Fruit fly (Drosophila melanogaster) whole organism, embryonic: ENCODE data around the gene janA.

Experiments used
- Adf1 ChIP-seq: fragments of 200-800 bp; sonication (Bioruptor generic); IDR thresholded peaks from 2 replicates; pipeline ENCODE4 v1.3.6; 2022; ENCODE audit warnings: missing biosample characterization, missing genetic modification characterization
- Bgb ChIP-seq: fragments of 200-800 bp; sonication (Bioruptor generic); IDR thresholded peaks from 2 replicates; pipeline ENCODE4 v1.3.6; 2022; ENCODE audit warnings: missing biosample characterization, missing genetic modification characterization; ENCODE audit not compliant: partially characterized antibody
- CG10321 ChIP-seq: fragments of 200-800 bp; sonication (Bioruptor generic); IDR thresholded peaks from 2 replicates; pipeline ENCODE4 v1.3.6; 2022; ENCODE audit warnings: missing biosample characterization, missing genetic modification characterization
- CG10366 ChIP-seq: fragments of 200-800 bp; sonication (Bioruptor generic); IDR thresholded peaks from 2 replicates; pipeline ENCODE4 v1.3.6; 2022; ENCODE audit warnings: missing biosample characterization, missing genetic modification characterization
- CG12942 ChIP-seq: fragments of 200-800 bp; sonication (Bioruptor generic); optimal IDR thresholded peaks from 3 replicates; lab custom pipeline; 2016; ENCODE audit warnings: missing biosample characterization, missing genetic modification characterization
- CG13296 ChIP-seq: fragments of 200-800 bp; sonication (Bioruptor generic); optimal IDR thresholded peaks from 3 replicates; lab custom pipeline; 2018; ENCODE audit warnings: missing biosample characterization, mild to moderate bottlenecking, missing genetic modification characterization
- CG14710 ChIP-seq: fragments of 200-800 bp; sonication (Bioruptor generic); optimal IDR thresholded peaks from 3 replicates; lab custom pipeline; 2019; ENCODE audit warnings: missing biosample characterization, mild to moderate bottlenecking, missing genetic modification characterization, moderate library complexity
- CG14965 ChIP-seq: fragments of 200-800 bp; sonication (Bioruptor generic); optimal IDR thresholded peaks from 2 replicates; lab custom pipeline; 2016; ENCODE audit warnings: missing biosample characterization, missing genetic modification characterization, borderline replicate concordance
- CG1603 ChIP-seq: fragments of 200-800 bp; sonication (Bioruptor generic); optimal IDR thresholded peaks from 2 replicates; lab custom pipeline; 2019; ENCODE audit warnings: missing biosample characterization, mild to moderate bottlenecking, missing genetic modification characterization, moderate library complexity
- CG17612 ChIP-seq: fragments of 200-800 bp; sonication (Bioruptor generic); IDR thresholded peaks from 2 replicates; pipeline ENCODE4 v1.3.6; 2022; ENCODE audit warnings: missing biosample characterization, missing genetic modification characterization
- CG31224 ChIP-seq: fragments of 200-800 bp; sonication (Bioruptor generic); IDR thresholded peaks from 2 replicates; pipeline ENCODE4 v1.3.6; 2022; ENCODE audit warnings: missing biosample characterization, missing genetic modification characterization
- CG31388 ChIP-seq: fragments of 200-800 bp; sonication (Bioruptor generic); optimal IDR thresholded peaks from 2 replicates; lab custom pipeline; 2016; ENCODE audit warnings: missing biosample characterization, missing genetic modification characterization
- CG33557 ChIP-seq: fragments of 200-800 bp; sonication (Bioruptor generic); optimal IDR thresholded peaks from 2 replicates; lab custom pipeline; 2019; ENCODE audit warnings: missing biosample characterization, mild to moderate bottlenecking, missing genetic modification characterization, moderate library complexity
- CG34376 ChIP-seq: fragments of 200-800 bp; sonication (Bioruptor generic); optimal IDR thresholded peaks from 2 replicates; lab custom pipeline; 2018; ENCODE audit warnings: missing biosample characterization, mild to moderate bottlenecking, missing genetic modification characterization
- CG3838 ChIP-seq: fragments of 200-800 bp; sonication (Bioruptor generic); optimal IDR thresholded peaks from 3 replicates; lab custom pipeline; 2016; ENCODE audit warnings: missing biosample characterization, missing genetic modification characterization
- CG4707 ChIP-seq: fragments of 200-800 bp; sonication (Bioruptor generic); optimal IDR thresholded peaks from 2 replicates; lab custom pipeline; 2018; ENCODE audit warnings: missing biosample characterization, mild to moderate bottlenecking, missing genetic modification characterization, moderate library complexity
- CG4820 ChIP-seq: fragments of 200-800 bp; sonication (Bioruptor generic); optimal IDR thresholded peaks from 3 replicates; lab custom pipeline; 2016; ENCODE audit warnings: missing biosample characterization, missing genetic modification characterization
- CG7839 ChIP-seq: fragments of 200-800 bp; sonication (Bioruptor generic); optimal IDR thresholded peaks from 3 replicates; lab custom pipeline; 2018; ENCODE audit warnings: missing biosample characterization, mild to moderate bottlenecking, missing genetic modification characterization, moderate library complexity
- CG7928 ChIP-seq: fragments of 200-800 bp; sonication (Bioruptor generic); optimal IDR thresholded peaks from 2 replicates; lab custom pipeline; 2017; ENCODE audit warnings: missing biosample characterization, mild to moderate bottlenecking, missing genetic modification characterization
- CG9215 ChIP-seq: fragments of 200-800 bp; sonication (Bioruptor generic); IDR thresholded peaks from 2 replicates; pipeline ENCODE4 v1.3.6; 2022; ENCODE audit warnings: missing biosample characterization, missing genetic modification characterization
- Eip74EF ChIP-seq, 2 experiments: fragments of 200-800 bp in 1 of 2; fragments of >200 bp in 1 of 2; sonication (Bioruptor generic) in 1 of 2; optimal IDR thresholded peaks; 2 replicates each; lab custom pipeline; 2017 to 2019; ENCODE audit warnings: missing biosample characterization in 2 of 2, missing genetic modification characterization in 2 of 2, mild to moderate bottlenecking in 1 of 2, moderate library complexity in 1 of 2
- Ets97D ChIP-seq: fragments of 200-800 bp; sonication (Bioruptor generic); optimal IDR thresholded peaks from 3 replicates; lab custom pipeline; 2016; ENCODE audit warnings: missing biosample characterization, missing genetic modification characterization
- Gug ChIP-seq: fragments of 200-800 bp; sonication (Bioruptor generic); IDR thresholded peaks from 4 replicates; pipeline ENCODE4 v1.3.6; 2022; ENCODE audit warnings: missing biosample characterization, missing genetic modification characterization
- HHEX ChIP-seq: fragments of 200-800 bp; sonication (Bioruptor generic); optimal IDR thresholded peaks from 3 replicates; lab custom pipeline; 2017; ENCODE audit warnings: missing biosample characterization, mild to moderate bottlenecking, missing genetic modification characterization, missing genetic modification reagents
- Hey ChIP-seq: fragments of 200-800 bp; sonication (Bioruptor generic); optimal IDR thresholded peaks from 3 replicates; lab custom pipeline; 2018; ENCODE audit warnings: missing biosample characterization, mild to moderate bottlenecking, missing genetic modification characterization
- HmgZ ChIP-seq: fragments of 200-800 bp; sonication (Bioruptor generic); optimal IDR thresholded peaks from 2 replicates; lab custom pipeline; 2018; ENCODE audit warnings: missing biosample characterization, mild to moderate bottlenecking, missing genetic modification characterization
- Med ChIP-seq: fragments of 200-800 bp; sonication (Bioruptor generic); peaks from one replicate; lab custom pipeline; 2016; ENCODE audit warnings: missing biosample characterization, missing genetic modification characterization, mild to moderate bottlenecking, inconsistent platforms, moderate library complexity
- NC2α ChIP-seq: fragments of 200-800 bp; sonication (Bioruptor generic); optimal IDR thresholded peaks from 2 replicates; lab custom pipeline; 2016; ENCODE audit warnings: missing biosample characterization, missing genetic modification characterization
- NK7.1 ChIP-seq: fragments of 200-800 bp; sonication (Bioruptor generic); optimal IDR thresholded peaks from 3 replicates; lab custom pipeline; 2016; ENCODE audit warnings: missing biosample characterization, missing genetic modification characterization
- Sin3A ChIP-seq: fragments of >200 bp; optimal IDR thresholded peaks from 2 replicates; lab custom pipeline; 2018
- Sox102F ChIP-seq: fragments of 200-800 bp; sonication (Bioruptor generic); optimal IDR thresholded peaks from 2 replicates; lab custom pipeline; 2018; ENCODE audit warnings: missing biosample characterization, mild to moderate bottlenecking, missing genetic modification characterization, moderate library complexity
- Usf ChIP-seq: fragments of 200-800 bp; sonication (Bioruptor generic); optimal IDR thresholded peaks from 2 replicates; lab custom pipeline; 2017; ENCODE audit warnings: missing genotype, missing biosample characterization, missing genetic modification characterization
- Xbp1 ChIP-seq: fragments of 200-800 bp; sonication (Bioruptor generic); optimal IDR thresholded peaks from 3 replicates; lab custom pipeline; 2016; ENCODE audit warnings: missing biosample characterization, mild to moderate bottlenecking, missing genetic modification characterization
- al ChIP-seq: fragments of 200-800 bp; sonication (Bioruptor generic); IDR thresholded peaks from 2 replicates; pipeline ENCODE4 v1.3.6; 2022; ENCODE audit warnings: missing biosample characterization, missing genetic modification characterization
- az2 ChIP-seq: fragments of 200-800 bp; sonication (Bioruptor generic); optimal IDR thresholded peaks from 3 replicates; lab custom pipeline; 2016; ENCODE audit warnings: missing biosample characterization, missing genetic modification characterization
- bcd ChIP-seq: fragments of 200-800 bp; sonication (Bioruptor generic); optimal IDR thresholded peaks from 2 replicates; lab custom pipeline; 2017; ENCODE audit warnings: missing biosample characterization, mild to moderate bottlenecking, missing genetic modification characterization
- cas ChIP-seq: fragments of 200-800 bp; sonication (Bioruptor generic); IDR thresholded peaks from 2 replicates; pipeline ENCODE4 v1.3.6; 2022; ENCODE audit warnings: missing biosample characterization, missing genetic modification characterization
- chinmo ChIP-seq: fragments of 200-800 bp; sonication (Bioruptor generic); IDR thresholded peaks from 4 replicates; pipeline ENCODE4 v1.3.6; 2022; ENCODE audit warnings: missing biosample characterization, missing genetic modification characterization; ENCODE audit not compliant: partially characterized antibody
- disco-r ChIP-seq: fragments of 200-800 bp; sonication (Bioruptor generic); optimal IDR thresholded peaks from 2 replicates; lab custom pipeline; 2016; ENCODE audit warnings: missing biosample characterization, missing genetic modification characterization
- dmrt11E ChIP-seq: fragments of 200-800 bp; sonication (Bioruptor generic); optimal IDR thresholded peaks from 3 replicates; lab custom pipeline; 2018; ENCODE audit warnings: missing biosample characterization, mild to moderate bottlenecking, missing genetic modification characterization, moderate library complexity
- fd102C ChIP-seq: fragments of 200-800 bp; sonication (Bioruptor generic); optimal IDR thresholded peaks from 2 replicates; lab custom pipeline; 2018; ENCODE audit warnings: missing biosample characterization, mild to moderate bottlenecking, missing genetic modification characterization, moderate library complexity
- h ChIP-seq: fragments of >200 bp; optimal IDR thresholded peaks from 2 replicates; lab custom pipeline; 2017
- org-1 ChIP-seq: fragments of 200-800 bp; sonication (Bioruptor generic); optimal IDR thresholded peaks from 2 replicates; lab custom pipeline; 2017; ENCODE audit warnings: missing biosample characterization, missing genetic modification characterization
- peb ChIP-seq: fragments of 200-800 bp; sonication (Bioruptor generic); IDR thresholded peaks from 2 replicates; pipeline ENCODE4 v1.3.6; 2022; ENCODE audit warnings: missing biosample characterization, missing genetic modification characterization
- ro ChIP-seq: fragments of 200-800 bp; sonication (Bioruptor generic); IDR thresholded peaks from 2 replicates; pipeline ENCODE4 v1.3.6; 2022; ENCODE audit warnings: missing biosample characterization, missing genetic modification characterization
- schlank ChIP-seq: fragments of 200-800 bp; sonication (Bioruptor generic); optimal IDR thresholded peaks from 2 replicates; lab custom pipeline; 2018; ENCODE audit warnings: missing biosample characterization, mild to moderate bottlenecking, missing genetic modification characterization
- sd ChIP-seq: fragments of 200-800 bp; sonication (Bioruptor generic); optimal IDR thresholded peaks from 3 replicates; lab custom pipeline; 2018; ENCODE audit warnings: missing biosample characterization, mild to moderate bottlenecking, missing genetic modification characterization, moderate library complexity
- sr ChIP-seq: fragments of 200-800 bp; sonication (Bioruptor generic); IDR thresholded peaks from 3 replicates; pipeline ENCODE4 v1.3.6; 2022; ENCODE audit warnings: missing biosample characterization, missing genetic modification characterization
- trh ChIP-seq: fragments of 200-800 bp; sonication (Bioruptor generic); optimal IDR thresholded peaks from 2 replicates; lab custom pipeline; 2016; ENCODE audit warnings: missing biosample characterization, missing genetic modification characterization
- twi ChIP-seq: fragments of 200-800 bp; optimal IDR thresholded peaks from 2 replicates; lab custom pipeline; 2019; ENCODE audit warnings: missing biosample characterization, mild to moderate bottlenecking, missing genetic modification characterization, moderate library complexity
- unpg ChIP-seq: fragments of 200-800 bp; sonication (Bioruptor generic); optimal IDR thresholded peaks from 3 replicates; lab custom pipeline; 2018; ENCODE audit warnings: missing biosample characterization, mild to moderate bottlenecking, missing genetic modification characterization, moderate library complexity

Gene janA

DNA sequence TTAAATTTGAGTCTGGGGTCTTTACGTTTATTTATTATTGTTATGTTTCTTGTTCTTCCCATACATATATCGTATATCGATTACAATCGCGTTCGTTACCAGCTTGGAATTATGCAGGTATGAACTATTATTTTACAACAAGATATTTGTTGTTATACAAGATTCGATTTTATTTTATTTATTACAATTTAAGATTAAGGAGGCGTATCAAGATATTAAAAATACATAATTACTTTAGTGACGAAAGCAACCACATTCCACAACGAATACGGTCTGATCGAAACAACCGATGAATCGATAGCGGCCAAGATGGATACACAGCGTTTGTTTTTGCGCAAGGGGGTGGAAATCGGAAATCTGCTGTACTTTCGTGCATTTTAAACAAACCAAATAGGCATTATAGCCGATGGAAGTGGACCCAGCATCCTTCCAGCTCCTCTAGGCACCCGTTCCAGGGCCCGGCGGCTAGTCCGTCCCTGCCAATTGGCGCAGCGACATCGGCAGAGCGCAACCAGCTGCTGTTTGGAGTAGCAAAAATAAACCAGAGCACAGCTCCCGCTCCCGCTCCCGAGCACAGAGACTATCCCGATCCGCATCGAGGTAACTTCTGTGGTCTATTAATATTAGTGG, 41.6 kb downstream of the janA start, which contains the start of the genes CG15525 and CG11504 (continued):
- TF ChIP-seq Eip74EF (GFP tag; optimal IDR thresholded peaks at IDR 0.05; lab: Kevin White, UChicago) (no peak), CG4707 (no peak), CG14710 (tag; lab: Kevin White, UChicago) (peak; percentile 72), fd102C (GFP tag; lab: Kevin White, UChicago) (no peak), Bgb (peak; percentile 91), disco-r (GFP tag; lab: Kevin White, UChicago) (no peak), CG33557 (no peak), bcd (GFP tag; lab: Kevin White, UChicago) (no peak), Usf (GFP tag; lab: Kevin White, UChicago) (no peak), Gug (GFP tag; lab: Robert Waterston, UW) (peak; percentile 75; the same call in 3 of the 4 replicates), CG31224 (GFP tag; lab: Robert Waterston, UW) (no peak), Med (GFP tag; lab: Kevin White, UChicago) (peak; percentile 84), Sox102F (GFP tag; lab: Kevin White, UChicago) (no peak), HmgZ (tag; lab: Kevin White, UChicago) (peak; percentile 63), schlank (tag; lab: Kevin White, UChicago) (no peak), CG31388 (GFP tag; lab: Kevin White, UChicago) (no peak), HHEX (no peak), CG9215 (GFP tag; lab: Robert Waterston, UW) (peak; percentile 57), Sin3A (lab: Kevin White, UChicago) (peak; percentile 48), h (lab: Kevin White, UChicago) (no peak), az2 (GFP tag; lab: Kevin White, UChicago) (peak; percentile 51), CG1603 (tag; lab: Kevin White, UChicago) (peak; percentile 64), al (GFP tag; lab: Robert Waterston, UW) (peak; percentile 50), chinmo (peak; percentile 85; the same call in 1 of the 4 replicates), CG14965 (no peak), sr (GFP tag; lab: Robert Waterston, UW) (no peak), unpg (GFP tag; lab: Kevin White, UChicago) (no peak), CG12942 (GFP tag; lab: Kevin White, UChicago) (peak; percentile 26), CG7928 (GFP tag; lab: Kevin White, UChicago) (no peak), CG10366 (GFP tag; lab: Robert Waterston, UW) (peak; percentile 54; the same call in 1 of the 2 replicates), CG13296 (GFP tag; lab: Kevin White, UChicago) (no peak), trh (no peak), CG10321 (no peak), twi (tag; lab: Kevin White, UChicago) (no peak), cas (GFP tag; lab: Robert Waterston, UW) (peak; percentile 8; the same call in 1 of the 2 replicates), CG3838 (peak; percentile 40), ro (GFP tag; lab: Robert Waterston, UW) (no peak), CG34376 (no peak), dmrt11E (tag; lab: Kevin White, UChicago) (no peak), NK7.1 (GFP tag; lab: Kevin White, UChicago) (no peak), Ets97D (peak; percentile 70), sd (tag; lab: Kevin White, UChicago) (no peak), CG17612 (GFP tag; lab: Robert Waterston, UW) (no peak), org-1 (GFP tag; lab: Kevin White, UChicago) (no peak), Adf1 (GFP tag; lab: Robert Waterston, UW) (no peak), Hey (no peak), CG7839 (no peak), NC2α (GFP tag; lab: Kevin White, UChicago) (no peak), peb (no peak), CG4820 (GFP tag; lab: Kevin White, UChicago) (peak; percentile 37), Xbp1 (GFP tag; lab: Kevin White, UChicago) (peak; percentile 72)
